Fruit fly (Drosophila melanogaster): Measurements from ENCODE around the gene CG5846.

Gene CG5846

DNA sequence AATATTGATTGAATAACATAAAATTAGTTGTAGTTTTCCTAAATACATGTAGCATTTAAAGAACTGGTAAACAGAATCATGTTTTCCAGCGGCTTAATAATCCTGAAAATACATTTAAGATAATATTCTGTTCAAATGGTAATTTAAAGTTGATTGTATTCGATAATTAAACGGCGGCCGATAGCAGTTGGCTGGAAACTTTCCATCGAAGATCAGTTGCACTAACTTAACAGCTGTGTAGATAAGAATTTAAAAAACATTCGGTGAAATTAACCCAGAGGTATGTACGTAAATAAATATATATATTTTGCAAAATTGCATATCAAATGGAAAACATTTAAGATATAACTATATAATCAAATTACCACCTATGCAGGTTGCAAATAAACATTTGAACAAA is 37.1 kb downstream of the CG5846 start, which contains the start of gene CG4594:
Gene CG4594 (plus strand): TSS at position 212 of the 400 bp plus-strand sequence.
- no peak for TF ChIP-seq psq (optimal IDR thresholded peaks at IDR 0.05)
- TF ChIP-seq EcR (GFP tag; optimal IDR thresholded peaks at IDR 0.05), result no peak
- TF ChIP-seq usp (GFP tag; optimal IDR thresholded peaks at IDR 0.05), result no peak

DNA sequence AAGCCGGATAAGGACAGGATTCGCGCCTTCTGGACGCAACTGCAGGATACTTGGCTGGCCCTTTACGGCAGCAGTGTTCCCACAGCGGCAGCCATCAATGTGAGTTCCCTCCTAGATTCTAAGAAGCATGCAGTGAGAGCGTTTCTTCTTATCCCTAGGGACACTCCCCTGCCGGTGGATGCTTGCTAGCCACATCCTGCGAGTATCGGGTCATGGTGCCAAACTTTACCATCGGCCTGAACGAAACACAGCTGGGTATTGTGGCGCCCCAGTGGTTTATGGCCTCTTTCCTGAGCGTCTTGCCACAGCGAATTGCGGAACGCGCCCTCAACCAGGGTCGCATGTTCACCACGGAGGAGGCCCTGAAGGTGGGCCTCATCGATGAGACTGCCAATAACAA is 37.8 kb downstream of the CG5846 start:
- TF ChIP-seq EcR (GFP tag; optimal IDR thresholded peaks at IDR 0.05), result no peak
- TF ChIP-seq Dll (optimal IDR thresholded peaks at IDR 0.05), result no peak
- TF ChIP-seq CG8478 (optimal IDR thresholded peaks at IDR 0.05), result no peak
- no peak for TF ChIP-seq usp (GFP tag; optimal IDR thresholded peaks at IDR 0.05)
- no peak for TF ChIP-seq psq (optimal IDR thresholded peaks at IDR 0.05)
- no peak for TF ChIP-seq pan (optimal IDR thresholded peaks at IDR 0.05)

DNA sequence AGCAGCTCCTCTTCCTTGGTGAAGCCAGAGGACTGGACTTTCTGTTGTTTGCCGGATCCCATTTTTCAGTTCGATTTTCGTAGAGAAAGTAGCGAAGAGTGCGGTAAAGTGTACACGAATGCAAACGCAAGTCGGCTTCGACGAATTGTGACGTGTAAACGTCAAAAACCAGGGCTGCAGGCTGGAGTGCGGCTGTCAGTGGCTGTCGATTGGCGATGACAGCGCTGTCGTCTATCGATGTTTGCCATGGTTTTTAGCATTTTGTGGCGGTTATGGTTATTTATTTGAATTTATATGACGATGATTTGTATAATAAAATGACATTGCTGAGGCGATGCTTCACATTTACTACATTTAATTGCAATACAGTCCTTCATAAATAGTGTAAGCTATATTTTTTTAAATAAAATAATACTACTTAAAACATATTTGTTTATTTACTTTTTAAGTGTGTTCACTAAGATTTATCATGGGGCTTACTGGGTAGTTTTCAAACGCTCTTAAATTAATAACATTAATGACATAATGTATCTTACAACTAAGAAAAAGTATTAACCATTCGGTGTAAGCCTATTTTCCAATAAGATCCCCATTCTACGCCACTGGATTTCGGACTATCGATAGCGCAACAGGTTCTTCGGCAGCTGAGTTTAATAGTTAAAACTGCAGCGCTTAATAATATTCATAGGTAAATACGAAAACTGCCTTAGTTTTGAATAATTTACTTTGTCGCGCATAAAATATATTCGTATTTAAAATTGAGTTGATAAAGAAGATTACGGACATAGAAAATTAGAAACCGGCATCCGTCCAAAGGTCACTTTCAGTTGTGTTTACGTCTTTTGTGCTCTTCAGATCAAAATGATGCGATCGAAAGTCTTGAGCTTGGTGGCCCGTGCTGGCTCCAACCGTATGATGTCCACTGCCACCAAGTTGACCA is 38.7 kb downstream of the CG5846 start, which contains the start of the genes CG5885 and CG4598:
Gene CG5885 (minus strand): TSS at position 311 of the 940 bp plus-strand sequence.
Gene CG4598 (plus strand): TSS at position 599 of the 940 bp plus-strand sequence.
- TF ChIP-seq psq (optimal IDR thresholded peaks at IDR 0.05), result no peak
- TF ChIP-seq usp (GFP tag; optimal IDR thresholded peaks at IDR 0.05), result no peak
- TF ChIP-seq EcR (GFP tag; optimal IDR thresholded peaks at IDR 0.05), result no peak
- TF ChIP-seq Dll (optimal IDR thresholded peaks at IDR 0.05), result no peak
- no peak for TF ChIP-seq CG8478 (optimal IDR thresholded peaks at IDR 0.05)
- TF ChIP-seq pan (optimal IDR thresholded peaks at IDR 0.05), result no peak

DNA sequence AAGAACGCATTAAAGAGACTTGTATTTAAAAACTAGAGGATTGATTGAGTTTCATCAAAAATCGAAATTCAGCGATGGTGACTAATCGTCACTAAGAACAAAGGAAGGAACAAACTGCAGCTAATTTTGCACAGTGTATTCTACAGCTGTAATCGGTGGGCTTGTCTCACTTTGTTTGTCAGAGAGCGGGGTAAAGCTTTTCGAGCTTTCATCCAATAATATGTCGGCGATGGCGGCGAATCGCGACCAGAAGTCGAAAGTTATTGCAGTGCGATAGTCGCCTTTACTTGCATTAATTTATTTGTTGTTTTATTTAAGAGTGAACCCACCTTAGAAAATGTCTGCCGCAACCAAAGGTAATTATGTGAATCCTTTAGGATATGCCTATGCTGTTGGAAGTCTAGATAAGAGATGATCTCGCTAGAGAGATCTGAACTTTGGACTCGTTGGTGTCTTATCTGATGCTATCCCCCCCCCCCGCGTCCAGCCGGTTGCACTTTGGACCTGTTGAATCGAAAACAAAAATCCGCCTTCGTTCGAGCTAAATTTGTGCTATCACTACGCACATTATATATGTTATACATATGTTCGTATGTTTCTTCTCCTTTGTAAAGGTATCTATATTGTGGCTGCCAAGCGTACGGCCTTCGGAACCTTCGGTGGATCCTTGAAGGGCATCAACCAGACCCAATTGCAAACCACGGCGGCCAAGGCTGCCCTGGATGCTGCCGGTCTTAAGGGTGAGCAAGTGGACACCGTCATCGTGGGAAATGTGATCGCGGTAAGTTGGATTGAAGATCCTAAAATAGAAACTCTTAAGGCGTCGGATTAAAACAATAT is 41.8 kb downstream of the CG5846 start, which contains the start of gene yip2:
Gene yip2 (plus strand): TSS at position 243 of the 840 bp plus-strand sequence.
- no peak for TF ChIP-seq CG8478 (optimal IDR thresholded peaks at IDR 0.05)
- TF ChIP-seq usp (GFP tag; optimal IDR thresholded peaks at IDR 0.05), result no peak
- TF ChIP-seq Dll (optimal IDR thresholded peaks at IDR 0.05), result no peak
- no peak for TF ChIP-seq pan (optimal IDR thresholded peaks at IDR 0.05)
- TF ChIP-seq EcR (GFP tag; optimal IDR thresholded peaks at IDR 0.05), result no peak
- no peak for TF ChIP-seq psq (optimal IDR thresholded peaks at IDR 0.05)

DNA sequence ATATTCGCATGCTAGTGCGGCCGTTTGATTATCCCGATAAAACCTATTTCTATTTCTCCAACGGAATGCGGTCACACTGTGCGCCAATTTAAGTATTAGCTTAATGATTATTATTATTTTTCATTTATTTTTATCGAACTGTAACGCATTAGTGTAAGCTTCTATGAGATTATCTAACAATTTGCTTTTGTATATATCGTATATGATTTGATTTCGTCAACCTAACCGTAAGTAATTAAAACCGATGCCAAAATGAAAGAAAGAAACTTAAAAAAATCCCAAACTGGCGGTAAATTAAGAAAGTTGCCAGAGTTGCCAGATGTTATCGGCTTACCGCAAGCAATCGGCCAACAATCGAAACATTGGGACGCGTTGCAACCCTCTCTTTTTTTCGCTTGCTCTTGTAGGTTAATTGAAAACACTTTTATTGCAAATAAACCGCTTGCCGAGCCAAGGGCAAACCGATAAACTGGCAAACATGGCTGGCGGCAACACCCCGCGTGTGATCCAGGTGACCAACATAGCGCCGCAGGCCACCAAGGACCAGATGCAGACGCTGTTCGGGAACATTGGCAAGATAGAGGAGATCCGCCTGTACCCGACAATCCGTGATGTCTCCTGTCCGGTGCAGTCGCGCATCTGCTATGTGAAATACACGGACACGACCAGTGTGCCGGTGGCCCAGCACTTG is 44.3 kb downstream of the CG5846 start, which contains the start of the genes Etl1 and Srp54:
Gene Etl1 (minus strand): TSS at position 39 of the 691 bp plus-strand sequence.
Gene Srp54 (plus strand): TSS at position 342 of the 691 bp plus-strand sequence.
- TF ChIP-seq EcR (GFP tag; optimal IDR thresholded peaks at IDR 0.05), result no peak
- TF ChIP-seq pan (optimal IDR thresholded peaks at IDR 0.05), result no peak
- no peak for TF ChIP-seq usp (GFP tag; optimal IDR thresholded peaks at IDR 0.05)
- TF ChIP-seq Dll (optimal IDR thresholded peaks at IDR 0.05), result no peak
- TF ChIP-seq psq (optimal IDR thresholded peaks at IDR 0.05), result no peak

DNA sequence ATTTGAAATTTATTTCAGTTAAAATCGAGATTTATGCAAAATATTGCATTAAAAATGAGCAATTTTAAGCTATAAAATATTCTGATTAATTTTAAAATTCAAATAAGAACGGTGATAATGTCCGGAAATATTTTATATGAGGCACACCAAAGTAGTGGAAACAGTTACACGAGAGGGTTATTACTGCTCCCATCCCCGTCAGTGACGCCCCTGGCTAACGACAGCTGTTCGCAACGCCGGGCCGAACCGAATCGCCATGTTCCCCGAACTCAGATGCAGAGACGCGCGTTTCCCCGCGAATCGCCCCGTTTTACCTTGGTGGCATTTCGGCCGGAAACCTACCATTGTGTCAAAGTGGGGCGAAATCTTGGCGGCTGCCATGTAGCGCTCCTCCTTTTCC is 45.3 kb downstream of the CG5846 start:
- no peak for TF ChIP-seq pan (optimal IDR thresholded peaks at IDR 0.05)
- no peak for TF ChIP-seq Dll (optimal IDR thresholded peaks at IDR 0.05)
- TF ChIP-seq CG8478 (optimal IDR thresholded peaks at IDR 0.05), result no peak
- TF ChIP-seq EcR (GFP tag; optimal IDR thresholded peaks at IDR 0.05), result no peak

DNA sequence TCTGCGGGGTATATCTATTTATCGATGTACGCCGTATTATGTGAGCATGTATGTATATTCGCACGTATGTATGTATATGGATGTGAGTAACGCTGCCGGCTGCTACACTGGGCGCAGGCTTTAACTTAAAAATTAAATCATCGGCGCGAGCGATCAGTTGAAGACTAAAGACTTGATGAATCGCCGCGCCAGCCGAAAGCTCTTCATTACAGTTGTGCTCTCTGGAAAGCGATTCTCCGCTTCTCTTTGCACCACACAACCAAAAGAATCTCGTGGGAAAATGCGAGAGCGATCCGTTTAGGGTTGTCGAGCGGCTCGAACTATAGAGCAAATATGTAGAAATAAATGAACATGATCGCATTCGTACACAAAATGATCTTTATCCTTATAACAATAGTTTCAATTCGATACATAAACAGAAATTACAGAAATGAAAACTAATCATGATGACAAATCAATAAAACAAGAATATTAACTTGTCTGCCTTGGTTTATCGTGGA is 48.5 kb downstream of the CG5846 start, which contains the start of gene CG13124:
Gene CG13124 (minus strand): TSS at position 166 of the 500 bp plus-strand sequence.
- no peak for TF ChIP-seq psq (optimal IDR thresholded peaks at IDR 0.05)
- TF ChIP-seq usp (GFP tag; optimal IDR thresholded peaks at IDR 0.05), result no peak
- no peak for TF ChIP-seq pan (optimal IDR thresholded peaks at IDR 0.05)
- no peak for TF ChIP-seq Dll (optimal IDR thresholded peaks at IDR 0.05)
- no peak for TF ChIP-seq EcR (GFP tag; optimal IDR thresholded peaks at IDR 0.05)
- no peak for TF ChIP-seq CG8478 (optimal IDR thresholded peaks at IDR 0.05)

DNA sequence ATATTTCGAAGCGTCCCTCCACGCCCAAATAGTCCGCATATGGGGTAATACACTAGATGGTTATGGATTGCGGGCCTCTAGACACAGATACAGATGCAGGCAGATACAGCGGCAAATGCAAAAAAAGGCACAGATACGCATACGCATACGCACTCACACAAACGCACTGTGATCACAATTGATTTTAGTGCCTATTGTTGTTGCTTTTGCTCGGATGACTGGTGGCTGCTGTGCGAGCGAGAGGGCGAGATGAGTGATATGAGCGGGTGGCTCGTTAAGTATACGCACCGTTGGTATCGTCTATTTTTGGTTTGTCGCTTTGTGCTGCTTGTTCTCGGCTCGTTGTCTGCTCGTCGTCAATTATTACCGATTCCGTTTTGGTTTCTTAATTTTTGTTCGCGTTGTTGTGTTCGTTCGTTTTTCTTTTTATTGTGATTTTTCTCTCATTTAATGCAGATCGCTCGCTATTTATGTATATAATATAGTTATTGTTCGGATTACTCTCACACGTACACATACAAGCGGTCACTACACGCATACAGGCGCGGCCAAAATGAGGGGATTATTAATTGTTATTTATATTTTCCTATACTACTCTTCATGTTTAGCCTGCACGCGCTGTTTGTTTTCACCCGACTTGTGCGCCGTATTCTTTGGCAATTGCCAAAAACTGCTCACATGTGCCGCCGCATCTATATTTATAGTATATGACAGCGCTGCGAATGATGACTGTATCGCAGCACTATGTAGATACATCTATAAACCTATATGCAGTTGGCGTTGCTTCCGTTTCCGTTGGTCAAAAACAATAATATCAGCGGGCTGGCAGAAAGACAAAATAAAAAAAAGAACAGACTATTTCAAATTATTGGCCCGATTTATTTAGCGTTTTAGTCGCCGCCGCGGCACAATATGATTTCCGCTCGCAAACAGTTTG is 49.4 kb downstream of the CG5846 start:
- TF ChIP-seq CG8478 (optimal IDR thresholded peaks at IDR 0.05), result no peak
- TF ChIP-seq psq (optimal IDR thresholded peaks at IDR 0.05), result no peak
- no peak for TF ChIP-seq pan (optimal IDR thresholded peaks at IDR 0.05)
- no peak for TF ChIP-seq EcR (GFP tag; optimal IDR thresholded peaks at IDR 0.05)

DNA sequence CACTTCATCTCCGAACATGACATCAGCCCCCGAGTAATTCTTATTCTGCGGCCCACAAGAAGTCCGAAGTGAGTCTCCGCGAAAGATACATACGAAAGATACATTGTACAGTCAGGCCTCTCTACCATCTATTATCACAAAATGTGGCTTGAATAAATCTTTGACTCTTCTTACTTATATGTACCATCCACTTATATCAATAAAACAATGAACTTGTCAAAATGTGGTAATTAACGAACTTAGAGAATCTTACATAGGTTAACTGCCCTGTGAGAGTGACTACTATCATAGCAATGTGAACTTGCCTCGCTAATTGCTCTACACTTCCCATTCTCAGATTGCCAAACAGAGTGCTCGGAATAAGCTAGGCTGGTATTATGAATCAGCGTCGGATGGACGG is 50.4 kb downstream of the CG5846 start:
- no peak for TF ChIP-seq pan (optimal IDR thresholded peaks at IDR 0.05)
- TF ChIP-seq EcR (GFP tag; optimal IDR thresholded peaks at IDR 0.05), result no peak
- TF ChIP-seq Dll (optimal IDR thresholded peaks at IDR 0.05), result no peak
- no peak for TF ChIP-seq CG8478 (optimal IDR thresholded peaks at IDR 0.05)
- TF ChIP-seq psq (optimal IDR thresholded peaks at IDR 0.05), result no peak
- no peak for TF ChIP-seq usp (GFP tag; optimal IDR thresholded peaks at IDR 0.05)

All from whole organism.